Worm (Caenorhabditis elegans) whole organism, L3 larva: ENCODE data around the gene W04E12.9.
A peak's percentile ranks its signal among the peaks of the same experiment; 100 is the strongest.

Experiments used
- ZK546.5 ChIP-seq: sonication (generic microtip); optimal IDR thresholded peaks from 2 replicates; lab custom pipeline; 2017; ENCODE audit warnings: missing biosample characterization, missing genetic modification characterization
- ceh-28 ChIP-seq: fragments of 150-350 bp; optimal IDR thresholded peaks from 2 replicates; lab custom pipeline; 2014; ENCODE audit warnings: missing biosample characterization, missing genetic modification reagents, missing genetic modification characterization
- ceh-82 ChIP-seq: fragments of 150-350 bp; optimal IDR thresholded peaks from 2 replicates; lab custom pipeline; 2014; ENCODE audit warnings: missing biosample characterization, missing genetic modification characterization
- ceh-9 ChIP-seq: sonication (generic microtip); optimal IDR thresholded peaks from 2 replicates; lab custom pipeline; 2018; ENCODE audit warnings: missing biosample characterization, missing genetic modification characterization
- daf-12 ChIP-seq: fragments of 150-350 bp; optimal IDR thresholded peaks from 2 replicates; lab custom pipeline; 2014; ENCODE audit warnings: missing biosample characterization, missing genetic modification reagents, missing genetic modification characterization
- egl-27 ChIP-seq: sonication (generic microtip); optimal IDR thresholded peaks from 4 replicates; lab custom pipeline; 2017; ENCODE audit warnings: missing biosample characterization, missing genetic modification reagents, missing genetic modification characterization
- egl-5 ChIP-seq: fragments of 150-350 bp; optimal IDR thresholded peaks from 2 replicates; lab custom pipeline; 2017; ENCODE audit warnings: missing biosample characterization, missing genetic modification reagents, missing genetic modification characterization, inconsistent platforms
- elt-1 ChIP-seq: fragments of 150-350 bp; optimal IDR thresholded peaks from 2 replicates; lab custom pipeline; 2014; ENCODE audit warnings: missing biosample characterization, missing genetic modification characterization
- elt-2 ChIP-seq: sonication (generic microtip); optimal IDR thresholded peaks from 2 replicates; lab custom pipeline; 2016; ENCODE audit warnings: missing genetic modification reagents, mild to moderate bottlenecking, missing genetic modification characterization, missing compliant biosample characterization
- elt-3 ChIP-seq, 3 experiments: fragments of 150-350 bp in 1 of 3; sonication (generic microtip) in 2 of 3; optimal IDR thresholded peaks; 2 replicates in 2 of 3; 4 replicates in 1 of 3; lab custom pipeline; 2014 to 2017; ENCODE audit warnings: missing biosample characterization in 3 of 3, missing genetic modification characterization in 3 of 3
- eor-1 ChIP-seq, 2 experiments: fragments of 150-350 bp; optimal IDR thresholded peaks; 2 replicates each; lab custom pipeline; 2014 to 2018; ENCODE audit warnings: missing biosample characterization in 2 of 2, missing genetic modification characterization in 2 of 2
- fkh-10 ChIP-seq: sonication (generic microtip); optimal IDR thresholded peaks from 2 replicates; lab custom pipeline; 2017; ENCODE audit warnings: missing biosample characterization, missing genetic modification reagents, missing genetic modification characterization
- fkh-2 ChIP-seq: fragments of 150-350 bp; optimal IDR thresholded peaks from 2 replicates; lab custom pipeline; 2014; ENCODE audit warnings: missing biosample characterization, missing genetic modification reagents, missing genetic modification characterization
- fos-1 ChIP-seq: fragments of 150-350 bp; optimal IDR thresholded peaks from 2 replicates; lab custom pipeline; 2014; ENCODE audit warnings: missing biosample characterization, missing genetic modification characterization
- hmg-11 ChIP-seq: sonication (generic microtip); optimal IDR thresholded peaks from 2 replicates; lab custom pipeline; 2016; ENCODE audit warnings: missing genetic modification characterization, missing compliant biosample characterization
- lin-15B ChIP-seq: fragments of 150-350 bp; optimal IDR thresholded peaks from 2 replicates; lab custom pipeline; 2014; ENCODE audit warnings: missing biosample characterization, missing genetic modification characterization
- mdl-1 ChIP-seq: fragments of 150-350 bp; optimal IDR thresholded peaks from 2 replicates; lab custom pipeline; 2014; ENCODE audit warnings: missing biosample characterization, missing genetic modification characterization
- mml-1 ChIP-seq: fragments of 150-350 bp; sonication (generic microtip); optimal IDR thresholded peaks from 3 replicates; lab custom pipeline; 2014; ENCODE audit warnings: missing biosample characterization, missing genetic modification characterization
- nfya-1 ChIP-seq: sonication (generic microtip); optimal IDR thresholded peaks from 2 replicates; lab custom pipeline; 2017; ENCODE audit warnings: missing genetic modification characterization, mild to moderate bottlenecking, missing compliant biosample characterization, antibody characterized with exemption, moderate library complexity; ENCODE audit not compliant: insufficient read depth
- nhr-23 ChIP-seq: fragments of 150-350 bp; optimal IDR thresholded peaks from 2 replicates; lab custom pipeline; 2014; ENCODE audit warnings: missing biosample characterization, missing genetic modification reagents, missing genetic modification characterization
- nhr-237 ChIP-seq: fragments of 150-350 bp; optimal IDR thresholded peaks from 2 replicates; lab custom pipeline; 2014; ENCODE audit warnings: missing biosample characterization, missing genetic modification characterization
- nhr-25 ChIP-seq: sonication (generic microtip); optimal IDR thresholded peaks from 2 replicates; lab custom pipeline; 2017; ENCODE audit warnings: missing biosample characterization, missing genetic modification characterization
- nhr-28 ChIP-seq: fragments of 150-350 bp; optimal IDR thresholded peaks from 2 replicates; lab custom pipeline; 2014; ENCODE audit warnings: missing biosample characterization, missing genetic modification characterization
- nhr-43 ChIP-seq: sonication (generic microtip); optimal IDR thresholded peaks from 2 replicates; lab custom pipeline; 2016; ENCODE audit warnings: mild to moderate bottlenecking, missing genetic modification characterization, missing compliant biosample characterization; ENCODE audit not compliant: poor library complexity, severe bottlenecking
- nhr-76 ChIP-seq: fragments of 150-350 bp; sonication (generic microtip); optimal IDR thresholded peaks from 5 replicates; lab custom pipeline; 2014; ENCODE audit warnings: missing biosample characterization, missing genetic modification characterization
- nhr-77 ChIP-seq: fragments of 150-350 bp; optimal IDR thresholded peaks from 2 replicates; lab custom pipeline; 2014; ENCODE audit warnings: missing biosample characterization, missing genetic modification characterization
- pha-4 ChIP-seq: fragments of 150-350 bp; optimal IDR thresholded peaks from 2 replicates; lab custom pipeline; 2014; ENCODE audit warnings: missing biosample characterization, missing genetic modification reagents, missing genetic modification characterization
- pqm-1 ChIP-seq: fragments of 150-350 bp; optimal IDR thresholded peaks from 2 replicates; lab custom pipeline; 2017; ENCODE audit warnings: missing biosample characterization, missing genetic modification characterization, inconsistent platforms
- skn-1 ChIP-seq: fragments of 150-350 bp; optimal IDR thresholded peaks from 2 replicates; lab custom pipeline; 2014; ENCODE audit warnings: missing biosample characterization, missing genetic modification characterization
- snpc-4 ChIP-seq: fragments of 150-350 bp; optimal IDR thresholded peaks from 2 replicates; lab custom pipeline; 2014; ENCODE audit warnings: missing biosample characterization, missing genetic modification characterization
- unc-39 ChIP-seq: sonication (generic microtip); optimal IDR thresholded peaks from 4 replicates; lab custom pipeline; 2017; ENCODE audit warnings: missing biosample characterization, missing genetic modification characterization
- zag-1 ChIP-seq: fragments of 150-350 bp; optimal IDR thresholded peaks from 2 replicates; lab custom pipeline; 2014; ENCODE audit warnings: missing biosample characterization, missing genetic modification characterization
- ztf-11 ChIP-seq: fragments of 150-350 bp; optimal IDR thresholded peaks from 2 replicates; lab custom pipeline; 2014; ENCODE audit warnings: missing biosample characterization, missing genetic modification characterization
- ztf-4 ChIP-seq: fragments of 150-350 bp; optimal IDR thresholded peaks from 2 replicates; lab custom pipeline; 2014; ENCODE audit warnings: missing biosample characterization, missing genetic modification characterization

Gene W04E12.9

ce11 chrV:19741651-19742050 is 14.7 kb upstream of the W04E12.9 start, which contains the start of gene W04E12.3:
Gene W04E12.3 (plus strand): TSS chrV:19741951.
- TF ChIP-seq elt-1 (tag; lab: Kevin White, UChicago) (no peak), nhr-28 (tag; lab: Kevin White, UChicago) (no peak)

ce11 chrV:19743305-19743704 is 13.0 kb upstream of the W04E12.9 start, which contains the start of gene W04E12.4:
Gene W04E12.4 (plus strand): TSS chrV:19743605.
- no peak for TF ChIP-seq elt-3 (tag; optimal IDR thresholded peaks at IDR 0.05; lab: Kevin White, UChicago)
- no peak for TF ChIP-seq ztf-11 (tag; lab: Kevin White, UChicago)
- no peak for TF ChIP-seq fkh-10 (GFP tag; lab: Kevin White, UChicago)
- no peak for TF ChIP-seq snpc-4 (tag; lab: Kevin White, UChicago)
- TF ChIP-seq nfya-1 (tag; lab: Kevin White, UChicago): no peak
- TF ChIP-seq nhr-237 (tag; lab: Kevin White, UChicago): no peak
- TF ChIP-seq nhr-23 (tag; lab: Kevin White, UChicago): no peak
- no peak for TF ChIP-seq nhr-25 (tag; lab: Kevin White, UChicago)
- TF ChIP-seq eor-1 (tag; optimal IDR thresholded peaks at IDR 0.05; lab: Kevin White, UChicago): no peak
- no peak for TF ChIP-seq elt-1 (tag; lab: Kevin White, UChicago)
- TF ChIP-seq mdl-1 (tag; lab: Kevin White, UChicago): no peak
- no peak for TF ChIP-seq fkh-2 (tag; lab: Kevin White, UChicago)
- TF ChIP-seq pha-4 (tag; lab: Kevin White, UChicago): no peak
- no peak for TF ChIP-seq ceh-82 (tag; lab: Kevin White, UChicago)
- no peak for TF ChIP-seq pqm-1 (tag; lab: Kevin White, UChicago)
- TF ChIP-seq daf-12 (tag; lab: Kevin White, UChicago): no peak

DNA sequence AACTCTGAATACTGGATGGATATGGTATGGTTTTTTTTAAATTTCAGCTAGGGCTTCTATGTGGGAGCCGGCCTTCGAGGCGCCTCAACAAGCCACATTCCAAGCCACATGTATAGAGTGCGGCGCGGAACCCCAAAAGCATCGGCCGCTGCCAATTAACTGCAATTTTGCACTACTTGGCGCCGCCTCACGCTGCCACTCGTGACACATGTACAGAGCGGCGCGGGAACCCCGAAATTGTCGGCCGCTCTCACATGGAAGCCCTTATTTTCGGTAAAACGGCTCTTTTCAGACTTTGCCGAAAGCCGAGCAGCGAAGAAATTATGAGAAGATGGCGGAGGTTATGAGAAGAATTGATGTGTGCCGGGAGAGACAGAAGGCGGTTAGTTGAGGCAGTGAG is 12.6 kb upstream of the W04E12.9 start:
- TF ChIP-seq skn-1 (tag; lab: Kevin White, UChicago): no peak
- TF ChIP-seq nfya-1 (tag; lab: Kevin White, UChicago): no peak

ce11 chrV:19744210-19744609 is 12.1 kb upstream of the W04E12.9 start:
- TF ChIP-seq daf-12 (tag; lab: Kevin White, UChicago) (no peak), nhr-25 (tag; lab: Kevin White, UChicago) (no peak), elt-1 (tag; lab: Kevin White, UChicago) (no peak), ceh-28 (tag; lab: Kevin White, UChicago) (peak; percentile 85)

DNA sequence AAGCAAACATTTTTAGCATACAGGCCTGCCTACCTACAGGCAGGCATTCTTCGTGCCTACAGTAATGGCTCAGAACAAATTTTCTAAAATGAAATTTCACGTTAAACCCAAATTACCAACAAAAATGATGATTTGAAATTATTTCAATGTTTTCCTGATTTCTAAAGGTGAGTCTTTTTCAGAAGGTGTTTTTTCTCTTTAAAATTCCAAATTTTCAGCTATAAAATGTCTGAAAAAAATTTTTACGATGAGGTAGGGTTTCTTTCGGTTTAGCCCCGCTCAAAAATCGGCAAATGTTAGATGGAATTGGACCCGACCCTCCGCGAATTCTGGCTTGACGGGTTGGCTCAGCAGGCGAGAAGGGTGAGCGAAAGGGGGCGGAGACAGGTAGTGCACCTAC is 10.5 kb upstream of the W04E12.9 start, which contains the start of gene W04E12.5:
TSS of gene W04E12.5 (plus strand) at position 301 of the 400 bp plus-strand sequence.
- TF ChIP-seq fos-1 (tag; lab: Kevin White, UChicago): no peak
- no peak for TF ChIP-seq egl-27 (tag; lab: Kevin White, UChicago)
- no peak for TF ChIP-seq lin-15B (tag; lab: Kevin White, UChicago)
- TF ChIP-seq elt-2 (tag; lab: Kevin White, UChicago): no peak
- no peak for TF ChIP-seq fkh-2 (tag; lab: Kevin White, UChicago)
- no peak for TF ChIP-seq egl-5 (tag; lab: Kevin White, UChicago)

DNA sequence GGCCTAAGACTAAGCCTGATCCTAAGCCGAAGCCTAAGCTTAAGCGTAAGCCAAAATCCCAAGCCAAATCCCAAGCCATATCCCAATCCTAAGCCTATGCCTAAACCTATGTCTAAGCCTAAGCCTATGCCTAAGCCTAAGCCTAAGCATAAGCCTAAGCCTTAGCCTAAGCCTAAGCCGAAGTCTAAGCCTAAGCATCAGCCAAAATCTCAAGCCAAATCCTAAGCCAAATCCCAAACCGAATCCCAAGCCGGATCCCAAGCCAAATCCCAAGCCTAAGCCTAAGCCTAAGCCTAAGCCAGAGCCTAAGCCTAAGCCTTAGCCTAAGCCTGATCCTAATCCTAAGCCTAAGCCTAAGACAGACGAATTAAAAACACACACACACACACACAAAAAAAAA is 9.2 kb upstream of the W04E12.9 start:
- no peak for TF ChIP-seq nhr-43 (tag; lab: Kevin White, UChicago)
- TF ChIP-seq skn-1 (tag; lab: Kevin White, UChicago): no peak
- TF ChIP-seq mml-1 (tag; lab: Kevin White, UChicago): no peak
- no peak for TF ChIP-seq daf-12 (tag; lab: Kevin White, UChicago)
- TF ChIP-seq nhr-23 (tag; lab: Kevin White, UChicago): no peak
- no peak for TF ChIP-seq unc-39
- TF ChIP-seq ZK546.5: no peak
- TF ChIP-seq ztf-4 (tag; lab: Kevin White, UChicago): no peak
- no peak for TF ChIP-seq nhr-237 (tag; lab: Kevin White, UChicago)
- TF ChIP-seq ceh-9 (tag; lab: Kevin White, UChicago): no peak
- no peak for TF ChIP-seq zag-1 (tag; lab: Kevin White, UChicago)
- TF ChIP-seq nhr-77 (tag; lab: Kevin White, UChicago): no peak
- TF ChIP-seq nhr-76 (tag; lab: Kevin White, UChicago): no peak
- TF ChIP-seq hmg-11 (tag; lab: Kevin White, UChicago): no peak
